Fruit fly (Drosophila melanogaster) whole organism, embryonic: ENCODE measurements around the gene CG1979.

ENCODE experiments used
- Adf1 ChIP-seq: fragments of 200-800 bp; sonication (Bioruptor generic); IDR thresholded peaks from 2 replicates; pipeline ENCODE4 v1.3.6; 2022; ENCODE audit warnings: missing biosample characterization, missing genetic modification characterization
- Antp ChIP-seq: fragments of 200-800 bp; sonication (Bioruptor generic); optimal IDR thresholded peaks from 3 replicates; lab custom pipeline; 2016; ENCODE audit warnings: missing biosample characterization, missing genetic modification characterization
- Atf6 ChIP-seq: fragments of 200-800 bp; sonication (Bioruptor generic); IDR thresholded peaks from 2 replicates; pipeline ENCODE4 v1.3.6; 2022; ENCODE audit warnings: missing biosample characterization, missing genetic modification characterization
- CG10147 ChIP-seq: fragments of 200-800 bp; sonication (Bioruptor generic); optimal IDR thresholded peaks from 2 replicates; lab custom pipeline; 2019; ENCODE audit warnings: missing biosample characterization, mild to moderate bottlenecking, missing genetic modification characterization, moderate library complexity
- CG10209 ChIP-seq: fragments of 200-800 bp; sonication (Bioruptor generic); optimal IDR thresholded peaks from 3 replicates; lab custom pipeline; 2017; ENCODE audit warnings: missing biosample characterization, mild to moderate bottlenecking, missing genetic modification characterization, missing genetic modification reagents
- CG11093 ChIP-seq: fragments of 200-800 bp; sonication (Bioruptor generic); IDR thresholded peaks from 3 replicates; pipeline ENCODE4 v1.3.6; 2022; ENCODE audit warnings: missing biosample characterization, missing genetic modification characterization
- CG13296 ChIP-seq: fragments of 200-800 bp; sonication (Bioruptor generic); optimal IDR thresholded peaks from 3 replicates; lab custom pipeline; 2018; ENCODE audit warnings: missing biosample characterization, mild to moderate bottlenecking, missing genetic modification characterization
- CG15011 ChIP-seq: fragments of 200-800 bp; sonication (Bioruptor generic); optimal IDR thresholded peaks from 3 replicates; lab custom pipeline; 2018; ENCODE audit warnings: missing biosample characterization, mild to moderate bottlenecking, missing genetic modification characterization
- CG15073 ChIP-seq: fragments of 200-800 bp; sonication (Bioruptor generic); optimal IDR thresholded peaks from 2 replicates; lab custom pipeline; 2016; ENCODE audit warnings: missing biosample characterization, missing genetic modification characterization
- CG1647 ChIP-seq: fragments of 200-800 bp; sonication (Bioruptor generic); optimal IDR thresholded peaks from 3 replicates; lab custom pipeline; 2016; ENCODE audit warnings: missing biosample characterization, missing genetic modification characterization
- CG17385 ChIP-seq: fragments of 200-800 bp; sonication (Bioruptor generic); optimal IDR thresholded peaks from 3 replicates; lab custom pipeline; 2018; ENCODE audit warnings: missing biosample characterization, mild to moderate bottlenecking, missing genetic modification characterization
- CG17912 ChIP-seq: fragments of 200-800 bp; sonication (Bioruptor generic); optimal IDR thresholded peaks from 2 replicates; lab custom pipeline; 2018; ENCODE audit warnings: missing biosample characterization, mild to moderate bottlenecking, missing genetic modification characterization
- CG30020 ChIP-seq: fragments of 200-800 bp; optimal IDR thresholded peaks from 2 replicates; lab custom pipeline; 2019; ENCODE audit warnings: missing biosample characterization, mild to moderate bottlenecking, missing genetic modification characterization, moderate library complexity
- CG3065 ChIP-seq: fragments of 200-800 bp; sonication (Bioruptor generic); optimal IDR thresholded peaks from 2 replicates; lab custom pipeline; 2016; ENCODE audit warnings: missing biosample characterization, missing genetic modification characterization
- CG33213 ChIP-seq: fragments of 200-800 bp; sonication (Bioruptor generic); optimal IDR thresholded peaks from 3 replicates; lab custom pipeline; 2016; ENCODE audit warnings: missing biosample characterization, missing genetic modification characterization
- CG5180 ChIP-seq: fragments of 200-800 bp; sonication (Bioruptor generic); optimal IDR thresholded peaks from 3 replicates; lab custom pipeline; 2017; ENCODE audit warnings: missing biosample characterization, missing genetic modification characterization, mild to moderate bottlenecking, moderate library complexity, missing genetic modification reagents
- CG6272 ChIP-seq: fragments of 200-800 bp; sonication (Bioruptor generic); IDR thresholded peaks from 2 replicates; pipeline ENCODE4 v1.3.6; 2022; ENCODE audit warnings: missing biosample characterization, missing genetic modification characterization
- CG6813 ChIP-seq: fragments of 200-800 bp; sonication (Bioruptor generic); optimal IDR thresholded peaks from 2 replicates; lab custom pipeline; 2017; ENCODE audit warnings: missing biosample characterization, missing genetic modification characterization, mild to moderate bottlenecking, moderate library complexity, missing genetic modification reagents
- CG7271 ChIP-seq: fragments of 200-800 bp; sonication (Bioruptor generic); optimal IDR thresholded peaks from 2 replicates; lab custom pipeline; 2018; ENCODE audit warnings: missing biosample characterization, mild to moderate bottlenecking, missing genetic modification characterization, moderate library complexity
- CG8388 ChIP-seq: fragments of 200-800 bp; sonication (Bioruptor generic); optimal IDR thresholded peaks from 2 replicates; lab custom pipeline; 2019; ENCODE audit warnings: missing biosample characterization, mild to moderate bottlenecking, missing genetic modification characterization, moderate library complexity
- D19A ChIP-seq: fragments of 200-800 bp; optimal IDR thresholded peaks from 3 replicates; lab custom pipeline; 2019; ENCODE audit warnings: missing biosample characterization, mild to moderate bottlenecking, missing genetic modification characterization, moderate library complexity
- Deaf1 ChIP-seq: fragments of 200-800 bp; optimal IDR thresholded peaks from 3 replicates; lab custom pipeline; 2019; ENCODE audit warnings: missing biosample characterization, mild to moderate bottlenecking, missing genetic modification characterization, moderate library complexity
- Dip2 ChIP-seq: fragments of 200-800 bp; sonication (Bioruptor generic); IDR thresholded peaks from 2 replicates; pipeline ENCODE4 v1.3.6; 2022; ENCODE audit warnings: missing biosample characterization, missing genetic modification characterization
- Eip74EF ChIP-seq, 2 experiments: fragments of 200-800 bp in 1 of 2; fragments of >200 bp in 1 of 2; sonication (Bioruptor generic) in 1 of 2; optimal IDR thresholded peaks; 2 replicates each; lab custom pipeline; 2017 to 2019; ENCODE audit warnings: missing biosample characterization in 2 of 2, missing genetic modification characterization in 2 of 2, mild to moderate bottlenecking in 1 of 2, moderate library complexity in 1 of 2
- HLHmδ ChIP-seq: fragments of 200-800 bp; sonication (Bioruptor generic); optimal IDR thresholded peaks from 2 replicates; lab custom pipeline; 2018; ENCODE audit warnings: missing biosample characterization, mild to moderate bottlenecking, missing genetic modification characterization, moderate library complexity
- HmgD ChIP-seq: fragments of 200-800 bp; sonication (Bioruptor generic); optimal IDR thresholded peaks from 3 replicates; lab custom pipeline; 2016; ENCODE audit warnings: missing biosample characterization, missing genetic modification characterization
- Max ChIP-seq: fragments of 200-800 bp; sonication (Bioruptor generic); optimal IDR thresholded peaks from 2 replicates; lab custom pipeline; 2016; ENCODE audit warnings: missing biosample characterization, mild to moderate bottlenecking, missing genetic modification characterization
- Optix ChIP-seq: fragments of 200-800 bp; sonication (Bioruptor generic); IDR thresholded peaks from 3 replicates; pipeline ENCODE4 v1.3.6; 2022; ENCODE audit warnings: missing biosample characterization, missing genetic modification characterization
- TFAM ChIP-seq: fragments of 200-800 bp; sonication (Bioruptor generic); optimal IDR thresholded peaks from 2 replicates; lab custom pipeline; 2017; ENCODE audit warnings: missing biosample characterization, missing genetic modification characterization, inconsistent platforms
- ase ChIP-seq: fragments of 200-800 bp; sonication (Bioruptor generic); IDR thresholded peaks from 3 replicates; pipeline ENCODE4 v1.3.6; 2022; ENCODE audit warnings: missing biosample characterization, missing genetic modification characterization
- ash1 ChIP-seq: fragments of 200-800 bp; sonication (Bioruptor generic); optimal IDR thresholded peaks from 2 replicates; lab custom pipeline; 2018; ENCODE audit warnings: missing biosample characterization, mild to moderate bottlenecking, missing genetic modification characterization
- ato ChIP-seq: fragments of 200-800 bp; sonication (Bioruptor generic); IDR thresholded peaks from 2 replicates; pipeline ENCODE4 v1.3.6; 2022; ENCODE audit warnings: missing biosample characterization, missing genetic modification characterization; ENCODE audit not compliant: partially characterized antibody
- chinmo ChIP-seq: fragments of 200-800 bp; sonication (Bioruptor generic); IDR thresholded peaks from 4 replicates; pipeline ENCODE4 v1.3.6; 2022; ENCODE audit warnings: missing biosample characterization, missing genetic modification characterization; ENCODE audit not compliant: partially characterized antibody
- dati ChIP-seq: fragments of 200-800 bp; sonication (Bioruptor generic); IDR thresholded peaks from 2 replicates; pipeline ENCODE4 v1.3.6; 2022; ENCODE audit warnings: missing biosample characterization, missing genetic modification characterization
- esg ChIP-seq: fragments of 200-800 bp; sonication (Bioruptor generic); conservative IDR thresholded peaks from 2 replicates; pipeline ENCODE4 v1.3.6; 2022; ENCODE audit warnings: missing biosample characterization, missing genetic modification characterization
- ftz-f1 ChIP-seq: fragments of 200-800 bp; sonication (Bioruptor generic); optimal IDR thresholded peaks from 2 replicates; lab custom pipeline; 2016; ENCODE audit warnings: missing biosample characterization, missing genetic modification characterization
- gcm2 ChIP-seq: fragments of 200-800 bp; sonication (Bioruptor generic); optimal IDR thresholded peaks from 2 replicates; lab custom pipeline; 2016; ENCODE audit warnings: missing biosample characterization, missing genetic modification characterization
- grn ChIP-seq: fragments of 200-800 bp; sonication (Bioruptor generic); optimal IDR thresholded peaks from 3 replicates; lab custom pipeline; 2017; ENCODE audit warnings: missing biosample characterization, missing genetic modification characterization
- insv ChIP-seq, 2 experiments: fragments of 200-800 bp; sonication (Bioruptor generic); optimal IDR thresholded peaks; 3 replicates each; lab custom pipeline; 2016 to 2018; ENCODE audit warnings: missing biosample characterization in 2 of 2, missing genetic modification characterization in 2 of 2
- ken ChIP-seq: fragments of 200-800 bp; sonication (Bioruptor generic); IDR thresholded peaks from 3 replicates; pipeline ENCODE4 v1.3.6; 2022; ENCODE audit warnings: missing biosample characterization, missing genetic modification characterization
- klu ChIP-seq: fragments of 200-800 bp; sonication (Bioruptor generic); IDR thresholded peaks from 2 replicates; pipeline ENCODE4 v1.3.6; 2022; ENCODE audit warnings: missing biosample characterization, missing genetic modification characterization
- org-1 ChIP-seq: fragments of 200-800 bp; sonication (Bioruptor generic); optimal IDR thresholded peaks from 2 replicates; lab custom pipeline; 2017; ENCODE audit warnings: missing biosample characterization, missing genetic modification characterization
- phol ChIP-seq: fragments of 200-800 bp; sonication (Bioruptor generic); optimal IDR thresholded peaks from 3 replicates; lab custom pipeline; 2018; ENCODE audit warnings: missing biosample characterization, mild to moderate bottlenecking, missing genetic modification characterization, moderate library complexity
- sens ChIP-seq: fragments of 200-800 bp; sonication (Bioruptor generic); peaks from one replicate; lab custom pipeline; 2016; ENCODE audit warnings: missing biosample characterization, missing genetic modification characterization
- shn ChIP-seq: fragments of 200-800 bp; sonication (Bioruptor generic); optimal IDR thresholded peaks from 3 replicates; lab custom pipeline; 2016; ENCODE audit warnings: missing biosample characterization, missing genetic modification characterization
- slou ChIP-seq: fragments of 200-800 bp; sonication (Bioruptor generic); optimal IDR thresholded peaks from 3 replicates; lab custom pipeline; 2016; ENCODE audit warnings: missing biosample characterization, missing genetic modification characterization
- ssp ChIP-seq: fragments of 200-800 bp; sonication (Bioruptor generic); IDR thresholded peaks from 2 replicates; pipeline ENCODE4 v1.3.6; 2022; ENCODE audit warnings: missing biosample characterization, missing genetic modification characterization
- wek ChIP-seq: fragments of 200-800 bp; sonication (Bioruptor generic); optimal IDR thresholded peaks from 3 replicates; lab custom pipeline; 2018; ENCODE audit warnings: missing biosample characterization, mild to moderate bottlenecking, missing genetic modification characterization, moderate library complexity
- zfh2 ChIP-seq: fragments of 200-800 bp; sonication (Bioruptor generic); optimal IDR thresholded peaks from 2 replicates; lab custom pipeline; 2016; ENCODE audit warnings: missing biosample characterization, missing genetic modification characterization

CG1979 gene

DNA sequence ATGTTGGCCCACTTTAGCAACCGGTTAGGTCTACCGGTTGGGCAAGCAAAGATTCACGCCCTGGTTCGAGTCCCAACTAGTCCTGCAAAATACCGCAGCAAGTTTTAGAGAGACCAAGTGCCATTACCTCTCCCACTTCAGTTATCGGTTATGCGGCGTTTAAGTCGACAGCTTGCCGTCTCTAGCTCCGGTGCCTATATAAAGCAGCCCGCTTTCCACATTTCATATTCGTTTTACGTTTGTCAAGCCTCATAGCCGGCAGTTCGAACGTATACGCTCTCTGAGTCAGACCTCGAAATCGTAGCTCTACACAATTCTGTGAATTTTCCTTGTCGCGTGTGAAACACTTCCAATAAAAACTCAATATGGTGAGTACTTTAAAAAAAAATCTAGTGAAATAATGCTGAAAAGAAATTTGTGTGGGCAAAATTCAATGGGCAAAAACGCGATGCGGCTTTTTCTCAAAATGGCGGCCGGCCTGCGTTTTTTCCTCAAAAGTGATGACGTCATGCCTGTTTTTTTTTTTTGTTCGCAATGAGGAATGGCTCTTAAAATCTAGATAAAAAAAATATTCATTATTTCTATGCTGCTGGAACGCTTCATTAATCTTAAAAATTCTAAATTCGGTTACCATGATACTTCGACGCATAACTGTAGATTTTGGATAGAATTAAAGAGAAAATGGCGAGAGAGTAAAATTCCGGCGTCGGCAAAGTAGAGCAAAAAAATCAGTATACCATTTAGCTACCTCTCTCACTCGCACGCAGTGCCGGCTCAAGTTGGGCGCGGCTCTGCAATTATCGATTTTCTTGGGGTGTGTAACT lies 32.2 kb downstream of the CG1979 start, which contains the start of gene alphaTub84B (continued):
- TF ChIP-seq CG33213 (GFP tag; lab: Kevin White, UChicago) (peak; percentile 87), CG15073 (GFP tag; lab: Kevin White, UChicago) (no peak), insv (GFP tag; optimal IDR thresholded peaks at IDR 0.05; lab: Kevin White, UChicago) (peak in 1 of 2 experiments; percentile 44), ftz-f1 (peak; percentile 75), org-1 (GFP tag; lab: Kevin White, UChicago) (no peak), CG7271 (tag; lab: Kevin White, UChicago) (peak; percentile 35), CG10147 (GFP tag; lab: Kevin White, UChicago) (peak; percentile 61), CG3065 (GFP tag; lab: Kevin White, UChicago) (no peak), klu (GFP tag; lab: Robert Waterston, UW) (no peak), zfh2 (GFP tag; lab: Kevin White, UChicago) (peak; percentile 34), chinmo (GFP tag; lab: Robert Waterston, UW) (peak; percentile 80; the same call in 2 of the 4 replicates), CG17385 (peak; percentile 77), ken (peak; percentile 70; the same call in 2 of the 3 replicates), esg (GFP tag; lab: Robert Waterston, UW) (no peak), wek (GFP tag; lab: Kevin White, UChicago) (peak; percentile 70), D19A (peak; percentile 13), HLHmδ (GFP tag; lab: Kevin White, UChicago) (peak; percentile 95), Adf1 (no peak; the same call in 1 of the 2 replicates), ssp (GFP tag; lab: Robert Waterston, UW) (peak; percentile 46; the same call in 1 of the 2 replicates), phol (tag; lab: Kevin White, UChicago) (peak; percentile 88), shn (peak; percentile 42), CG6272 (GFP tag; lab: Robert Waterston, UW) (peak; percentile 39; the same call in 1 of the 2 replicates), CG13296 (peak; percentile 64), ato (GFP tag; lab: Robert Waterston, UW) (peak; percentile 76), sens (GFP tag; lab: Kevin White, UChicago) (peak; percentile 96), CG8388 (GFP tag; lab: Kevin White, UChicago) (peak; percentile 47), CG17912 (GFP tag; lab: Kevin White, UChicago) (peak; percentile 84), CG10209 (GFP tag; lab: Kevin White, UChicago) (peak; percentile 51), Deaf1 (peak; percentile 32), HmgD (GFP tag; lab: Kevin White, UChicago) (peak; percentile 72), Dip2 (no peak), dati (peak; percentile 49), gcm2 (GFP tag; lab: Kevin White, UChicago) (no peak), CG5180 (GFP tag; lab: Kevin White, UChicago) (peak; percentile 52), CG15011 (GFP tag; lab: Kevin White, UChicago) (peak; percentile 18), ash1 (GFP tag; lab: Kevin White, UChicago) (peak; percentile 67), CG30020 (no peak), CG1647 (GFP tag; lab: Kevin White, UChicago) (peak; percentile 79), slou (GFP tag; lab: Kevin White, UChicago) (peak; percentile 35), ase (GFP tag; lab: Robert Waterston, UW) (peak; percentile 46; the same call in 1 of the 3 replicates), CG11093 (GFP tag; lab: Robert Waterston, UW) (no peak; the same call in 2 of the 3 replicates), Eip74EF (GFP tag; optimal IDR thresholded peaks at IDR 0.05; lab: Kevin White, UChicago) (peak in 1 of 2 experiments; percentile 42), Optix (GFP tag; lab: Robert Waterston, UW) (no peak), TFAM (GFP tag; lab: Kevin White, UChicago) (no peak), grn (peak; percentile 62), Atf6 (peak; percentile 63), Max (peak; percentile 45), CG6813 (GFP tag; lab: Kevin White, UChicago) (peak; percentile 47), Antp (GFP tag; lab: Kevin White, UChicago) (peak; percentile 85)
